Fruit fly (Drosophila melanogaster): Measurements from ENCODE around the gene CG3909.

dm6 chr3R:10048842-10049527 is 5.9 kb downstream of the CG3909 start, which contains the start of gene ohgt:
- TF ChIP-seq CG8478 (optimal IDR thresholded peaks at IDR 0.05) = no peak
- no peak for TF ChIP-seq Dll (optimal IDR thresholded peaks at IDR 0.05)
- no peak for TF ChIP-seq psq (optimal IDR thresholded peaks at IDR 0.05)
- TF ChIP-seq usp (GFP tag; optimal IDR thresholded peaks at IDR 0.05) = no peak
- TF ChIP-seq EcR (GFP tag; optimal IDR thresholded peaks at IDR 0.05) = no peak
- TF ChIP-seq pan (optimal IDR thresholded peaks at IDR 0.05) = no peak
